Worm (Caenorhabditis elegans): ENCODE results near the gene ZK84.1.
A peak's percentile ranks its signal among the peaks of the same experiment; 100 is the strongest.

- TF ChIP-seq snpc-4 (tag; optimal IDR thresholded peaks at IDR 0.05) (no peak), mep-1 (tag; optimal IDR thresholded peaks at IDR 0.05) (no peak), mab-5 (tag; optimal IDR thresholded peaks at IDR 0.05) (peak; percentile 10), nhr-28 (tag; optimal IDR thresholded peaks at IDR 0.05) (no peak)
Observed at ce11 chrII:6061495-6061894, 41.0 kb downstream of the ZK84.1 start.
